Worm (Caenorhabditis elegans): Measurements from ENCODE around the gene nspc-19.
"Not testable (repeated sequence)": the region's sequence is repeated elsewhere in the genome, so short reads cannot be mapped to it uniquely, and the experiment has no call there.

Gene nspc-19

ce11 chrX:14502116-14502587 is 26.3 kb upstream of the nspc-19 start:
- TF ChIP-seq unc-62 (GFP tag; optimal IDR thresholded peaks at IDR 0.05) = no peak

DNA sequence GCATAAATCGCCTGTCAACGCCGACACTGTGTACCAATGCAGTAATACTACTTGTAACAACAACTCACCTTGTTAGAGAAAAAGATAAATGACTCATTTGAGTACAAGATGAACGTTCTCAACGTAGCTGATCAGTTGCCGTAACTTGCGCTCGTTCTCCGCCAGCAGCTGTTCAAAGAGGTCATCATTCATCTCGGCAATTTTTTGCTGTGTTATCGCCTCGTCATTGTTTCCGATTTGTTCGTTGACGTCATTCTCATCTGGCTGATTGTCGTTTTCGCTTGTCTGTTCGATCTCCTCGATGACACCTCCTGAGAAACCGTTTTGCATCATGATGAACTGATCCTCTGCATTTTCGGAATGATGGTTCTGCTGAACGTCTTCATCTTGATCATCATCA is 25.2 kb upstream of the nspc-19 start:
- TF ChIP-seq unc-62 (GFP tag; optimal IDR thresholded peaks at IDR 0.05) = no peak

- TF ChIP-seq unc-62 (GFP tag; optimal IDR thresholded peaks at IDR 0.05) = no peak
These were observed 24.5 kb upstream of the nspc-19 start, which contains the start of gene M163.1 for ce11 chrX:14503800-14504550. TSS of gene M163.1 (minus strand) at chrX:14503824.

DNA sequence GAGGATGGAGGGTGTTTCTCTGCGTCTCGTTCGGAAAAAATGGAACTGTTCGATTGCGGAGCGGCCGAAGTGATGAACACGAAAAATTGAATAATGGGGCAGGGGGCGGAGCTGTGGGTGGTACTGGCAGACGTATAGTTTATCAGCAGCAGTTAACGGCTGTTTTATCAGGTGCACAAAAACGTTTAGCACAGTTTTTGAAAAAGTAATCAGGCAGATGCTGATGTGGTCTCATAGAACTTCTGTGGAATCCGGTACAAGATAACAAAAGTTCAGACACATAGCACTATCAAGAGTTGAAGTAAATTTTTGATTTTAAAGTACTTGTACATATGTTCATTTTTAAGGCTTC is 24.0 kb upstream of the nspc-19 start:
- TF ChIP-seq unc-62 (GFP tag; optimal IDR thresholded peaks at IDR 0.05) = no peak

DNA sequence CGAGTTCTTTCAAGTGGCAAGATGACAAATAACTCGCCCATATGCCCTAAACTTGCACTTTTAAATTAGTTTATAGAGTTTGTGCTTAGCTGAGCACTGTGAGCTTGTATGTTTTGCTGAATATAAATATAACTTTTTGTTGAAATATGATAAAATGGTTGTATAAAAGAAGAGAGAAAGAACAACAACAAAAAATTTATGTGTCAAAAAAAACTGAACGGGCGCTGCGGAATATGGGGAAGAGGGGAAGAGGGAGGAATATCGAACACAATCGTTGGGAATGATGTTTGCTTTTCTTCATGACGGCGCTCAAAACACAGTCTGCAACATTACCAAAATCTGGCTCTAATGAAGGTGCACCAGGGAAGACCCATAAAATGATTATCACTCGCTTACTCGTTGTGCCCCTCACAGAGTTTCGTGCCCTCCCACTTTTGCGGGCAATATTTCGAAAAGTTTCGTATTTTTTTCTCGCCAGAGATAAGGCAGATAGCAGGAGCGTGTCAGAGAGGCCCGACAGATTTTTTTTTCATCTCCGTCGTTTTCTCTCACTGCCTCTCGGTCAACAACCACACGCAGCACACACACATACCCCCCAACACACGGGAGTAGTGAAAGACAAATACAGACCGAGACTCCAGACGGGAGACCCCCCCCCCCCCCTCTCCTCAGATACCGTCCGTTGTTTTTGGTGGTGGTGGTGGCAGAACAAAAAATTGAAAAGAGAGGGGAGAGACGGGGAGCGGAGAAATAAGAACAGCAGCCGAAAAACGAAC is 22.7 kb upstream of the nspc-19 start:
- no peak for TF ChIP-seq unc-62 (GFP tag; optimal IDR thresholded peaks at IDR 0.05)

ce11 chrX:14507992-14508391 is 20.5 kb upstream of the nspc-19 start:
- TF ChIP-seq unc-62 (GFP tag; optimal IDR thresholded peaks at IDR 0.05) = no peak

ce11 chrX:14508823-14509259 is 19.7 kb upstream of the nspc-19 start:
- TF ChIP-seq unc-62 (GFP tag; optimal IDR thresholded peaks at IDR 0.05) = no peak

DNA sequence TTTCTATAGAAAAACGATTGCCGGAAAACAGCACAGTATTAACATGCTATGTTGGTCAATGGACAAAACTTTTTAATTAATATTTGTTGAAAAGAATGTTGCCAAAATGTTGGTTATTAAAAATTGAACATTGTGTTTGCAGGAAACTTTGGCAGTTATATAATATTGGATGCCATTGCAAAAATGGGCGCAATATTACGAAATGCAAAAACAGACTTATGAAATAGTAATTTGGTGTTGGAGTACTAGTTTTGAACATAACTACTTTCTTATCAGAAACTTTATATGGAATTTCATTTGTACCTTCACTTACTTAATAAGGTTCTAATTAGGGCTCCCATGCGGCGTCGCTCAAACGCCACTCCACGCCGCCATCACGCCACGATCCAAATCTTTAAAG is 18.1 kb upstream of the nspc-19 start:
- no peak for TF ChIP-seq unc-62 (GFP tag; optimal IDR thresholded peaks at IDR 0.05)

ce11 chrX:14512817-14513216 is 15.7 kb upstream of the nspc-19 start, which contains the start of gene fbxa-141:
TSS of gene fbxa-141 (minus strand) at chrX:14512917.
- no peak for TF ChIP-seq unc-62 (GFP tag; optimal IDR thresholded peaks at IDR 0.05)

DNA sequence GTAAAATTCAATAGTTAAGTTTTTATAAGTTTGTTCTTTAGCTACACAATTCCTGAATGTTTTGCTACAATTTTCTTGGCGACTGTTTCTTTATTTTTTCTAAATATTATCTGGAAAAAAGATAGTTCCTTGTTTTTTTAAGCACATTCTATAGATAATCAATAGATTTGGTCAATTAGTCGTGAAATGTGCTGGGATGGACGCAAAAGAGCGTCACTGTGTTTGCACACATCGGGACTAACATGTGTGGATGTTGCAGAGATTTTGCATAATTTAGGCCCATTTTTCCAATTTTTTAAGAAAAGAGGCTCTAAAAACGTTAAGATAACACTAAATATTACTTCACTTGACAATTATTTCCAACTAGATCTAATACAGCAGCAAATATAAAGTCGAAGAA is 15.0 kb upstream of the nspc-19 start:
- no peak for TF ChIP-seq unc-62 (GFP tag; optimal IDR thresholded peaks at IDR 0.05)

DNA sequence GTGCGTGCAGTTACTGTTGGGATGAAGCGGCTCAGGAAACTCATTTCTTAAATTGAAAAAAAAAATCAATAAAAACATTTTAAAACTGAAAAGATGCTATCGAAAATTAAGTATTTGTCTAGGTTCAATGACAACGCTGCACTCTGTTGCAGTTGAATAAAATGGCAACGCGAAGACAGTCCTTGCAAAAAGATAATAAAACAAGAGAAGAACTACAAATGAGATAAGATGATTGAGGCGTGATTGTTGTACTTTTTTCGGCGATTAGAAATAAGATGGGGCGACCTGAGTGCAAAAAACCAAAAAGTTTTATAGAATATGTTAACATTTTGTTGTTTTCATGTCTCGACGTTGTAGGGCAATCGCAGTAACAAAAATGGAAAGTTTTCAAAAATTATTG is 13.5 kb upstream of the nspc-19 start, which contains the start of gene gcsh-1:
Gene gcsh-1, minus strand, starts transcription at position 46 of the 400 bp plus-strand sequence.
- no peak for TF ChIP-seq unc-62 (GFP tag; optimal IDR thresholded peaks at IDR 0.05)

ce11 chrX:14516560-14516959 is 11.9 kb upstream of the nspc-19 start, which contains the start of gene D1025.10:
TSS of gene D1025.10 (plus strand) at chrX:14516860.
- no peak for TF ChIP-seq unc-62 (GFP tag; optimal IDR thresholded peaks at IDR 0.05)

ce11 chrX:14517842-14518241 is 10.7 kb upstream of the nspc-19 start:
- no peak for TF ChIP-seq unc-62 (GFP tag; optimal IDR thresholded peaks at IDR 0.05)

DNA sequence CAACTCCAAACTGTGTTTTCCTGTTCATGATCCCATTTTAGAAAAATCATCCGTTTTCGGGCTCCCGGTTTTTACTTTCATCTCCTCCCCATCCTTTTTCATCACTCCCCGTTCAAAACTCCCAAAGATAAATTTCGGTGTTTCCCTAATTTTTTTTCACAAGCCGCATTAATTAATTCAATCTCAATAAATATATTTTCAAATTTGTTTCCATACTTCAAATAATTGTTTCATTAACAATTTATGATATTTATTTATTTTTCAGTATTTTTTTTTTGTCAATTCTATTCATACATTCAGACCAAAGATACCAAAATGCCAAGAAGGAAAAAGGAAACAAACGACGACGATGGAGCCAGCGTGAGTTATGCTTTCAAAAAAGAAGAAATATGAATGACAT is 8.0 kb upstream of the nspc-19 start, which contains the start of gene D1025.1:
Gene D1025.1, plus strand, starts transcription at position 301 of the 400 bp plus-strand sequence.
- no peak for TF ChIP-seq unc-62 (GFP tag; optimal IDR thresholded peaks at IDR 0.05)

DNA sequence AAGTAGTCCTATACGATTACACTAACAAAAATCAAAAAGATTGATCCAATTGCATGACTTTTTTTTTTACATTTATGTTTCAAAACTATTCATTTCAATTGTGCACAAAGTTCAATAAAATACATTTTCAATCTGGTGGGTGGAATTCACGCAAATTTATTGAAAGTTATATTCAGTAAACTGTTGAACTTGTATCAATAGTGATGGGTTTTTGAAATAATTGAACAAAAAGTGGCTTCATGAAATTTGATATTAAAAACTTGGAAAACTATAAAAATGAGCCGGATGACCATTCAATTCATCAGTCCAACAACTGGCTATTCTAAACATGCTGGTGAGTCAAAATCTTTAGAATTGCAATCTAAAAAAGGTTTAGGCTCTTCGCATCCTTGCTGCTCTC is 5.2 kb upstream of the nspc-19 start, which contains the start of gene nspc-16:
Gene nspc-16, plus strand, starts transcription at position 301 of the 400 bp plus-strand sequence.
- TF ChIP-seq unc-62 (GFP tag; optimal IDR thresholded peaks at IDR 0.05) = no peak

DNA sequence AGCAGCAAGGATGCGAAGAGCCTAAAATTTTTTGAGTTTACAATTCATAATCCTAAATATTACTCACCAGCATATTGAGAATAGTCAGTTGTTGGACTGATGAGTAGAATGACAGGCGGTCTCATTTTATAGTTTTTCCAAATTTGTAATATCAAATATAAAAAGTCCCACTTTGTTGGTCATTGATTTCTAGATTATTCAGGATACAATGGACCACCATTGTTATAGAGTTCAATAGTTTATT is 3.5 kb upstream of the nspc-19 start, which contains the start of gene nspc-17:
Gene nspc-17, minus strand, starts transcription at position 101 of the 244 bp plus-strand sequence.
- TF ChIP-seq unc-62 (GFP tag; optimal IDR thresholded peaks at IDR 0.05) = not testable (repeated sequence)

Data from whole organism, dauer.